Fruit fly (Drosophila melanogaster): Measurements from ENCODE around the gene CG45764.
"Not testable (repeated sequence)": the region's sequence is repeated elsewhere in the genome, so short reads cannot be mapped to it uniquely, and the experiment has no call there.

Gene CG45764

DNA sequence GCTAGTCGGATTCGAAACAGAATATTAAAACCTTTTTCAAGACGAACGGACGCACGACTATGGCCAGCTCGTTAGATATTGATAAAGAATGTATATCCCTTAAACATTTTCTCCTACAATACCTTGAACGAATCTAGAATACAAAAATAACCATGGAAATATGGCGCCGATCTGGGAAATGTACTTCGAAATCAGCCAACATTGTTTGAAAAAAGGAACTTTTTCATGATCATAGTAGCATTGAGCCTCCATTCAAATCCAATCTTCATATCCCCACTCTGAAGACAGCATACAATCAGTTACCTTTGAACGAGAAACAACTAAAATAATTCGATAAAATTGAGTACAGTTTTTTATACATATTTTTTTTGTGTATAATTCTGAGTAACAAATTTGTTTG, at the start of gene CG45764:
CG45764 (plus strand) TSS at position 301 of the 400 bp plus-strand sequence.
- not testable (repeated sequence) for TF ChIP-seq CG8159 (tag; optimal IDR thresholded peaks at IDR 0.05); Pif1B (GFP tag; optimal IDR thresholded peaks at IDR 0.05); Snoo (tag; optimal IDR thresholded peaks at IDR 0.05)

DNA sequence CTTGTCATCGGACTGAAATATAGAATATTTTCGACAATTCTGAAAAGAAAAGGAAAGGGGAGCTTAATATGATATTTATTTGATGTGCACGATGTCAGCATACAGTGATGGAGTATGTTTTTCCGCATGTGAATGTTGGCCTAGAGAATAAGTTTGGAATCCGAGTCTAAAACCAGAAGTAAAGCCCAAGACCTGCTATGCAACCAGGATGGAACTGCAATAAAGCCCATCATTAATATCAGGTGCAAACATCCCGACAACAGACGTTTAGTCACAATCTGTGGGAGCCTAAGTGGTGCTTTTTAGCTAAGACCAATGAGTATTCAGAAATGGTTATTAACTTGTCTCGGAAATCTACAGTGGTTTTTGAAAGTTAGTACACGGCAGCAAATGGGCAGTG, 35.8 kb upstream of the CG45764 start, which contains the start of gene CG46192:
CG46192 (minus strand) TSS at position 101 of the 400 bp plus-strand sequence.
- TF ChIP-seq Pif1B, EcR, CG14655 (GFP tag; optimal IDR thresholded peaks at IDR 0.05): not testable (repeated sequence)

DNA sequence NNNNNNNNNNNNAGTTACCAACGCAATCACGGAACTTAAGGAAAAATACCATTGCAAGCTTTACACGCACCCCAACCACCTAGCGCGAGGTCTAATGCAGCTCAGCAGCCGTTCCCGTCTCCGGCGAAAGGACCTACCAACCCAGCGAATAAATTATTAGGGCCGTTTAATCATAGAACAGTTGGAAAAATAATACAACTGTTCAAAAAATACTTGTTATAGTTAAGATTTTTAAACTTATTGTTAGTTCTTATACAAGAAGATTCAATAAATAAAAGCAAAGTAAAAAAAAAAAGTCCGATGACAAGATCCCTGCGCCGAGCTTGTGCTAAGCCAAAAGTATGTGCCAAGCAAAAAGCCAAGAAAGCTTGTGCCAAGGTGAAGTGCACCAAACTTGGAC, 26.1 kb upstream of the CG45764 start, which contains the start of gene CG46193:
CG46193 (plus strand) TSS at position 301 of the 400 bp plus-strand sequence.
- not testable (repeated sequence) for TF ChIP-seq gl (tag; optimal IDR thresholded peaks at IDR 0.05); CG14655 (GFP tag; optimal IDR thresholded peaks at IDR 0.05); CG34367 (tag; optimal IDR thresholded peaks at IDR 0.05)

DNA sequence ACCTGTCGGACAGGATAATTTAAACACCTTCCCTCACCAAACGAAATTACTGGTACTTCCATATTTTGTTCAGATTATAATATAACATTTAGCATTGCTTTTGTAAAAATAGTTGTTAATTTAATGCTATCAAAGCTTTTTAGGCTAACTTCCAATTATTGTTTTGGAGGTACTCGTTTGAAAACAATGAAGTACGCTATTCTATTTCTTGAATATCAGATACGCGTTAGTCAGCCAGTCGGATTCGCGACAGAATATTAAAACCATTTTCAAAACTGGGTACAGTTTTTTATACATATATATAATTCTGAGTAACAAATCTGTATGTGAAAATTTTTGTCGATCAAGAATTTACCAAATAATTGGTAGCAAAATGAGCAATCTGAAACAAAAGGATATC, 4.4 kb upstream of the CG45764 start, which contains the start of gene Mst77Y-4:
Mst77Y-4 (plus strand) TSS at position 301 of the 400 bp plus-strand sequence.
- TF ChIP-seq CG8159 (tag; optimal IDR thresholded peaks at IDR 0.05); Snoo (tag; optimal IDR thresholded peaks at IDR 0.05); CG10348 (GFP tag; IDR thresholded peaks at IDR 0.05): not testable (repeated sequence)
